Fruit fly (Drosophila melanogaster): Measurements from ENCODE around the gene Pgam5.

Gene Pgam5

dm6 chrX:1899445-1900085 is 26.2 kb upstream of the Pgam5 start (continued):
- no peak for TF ChIP-seq CG1024 (GFP tag; IDR thresholded peaks at IDR 0.05)
- TF ChIP-seq HmgZ (tag; optimal IDR thresholded peaks at IDR 0.05): peak; percentile 19
- peak; percentile 30 for TF ChIP-seq CG1832 (GFP tag; optimal IDR thresholded peaks at IDR 0.05)
- TF ChIP-seq CG10267 (tag; optimal IDR thresholded peaks at IDR 0.05): no peak
- TF ChIP-seq CG32767 (GFP tag; IDR thresholded peaks at IDR 0.05): peak; percentile 94
- no peak for TF ChIP-seq CG17912 (GFP tag; optimal IDR thresholded peaks at IDR 0.05)
- TF ChIP-seq nau (GFP tag; optimal IDR thresholded peaks at IDR 0.05): no peak
- no peak for TF ChIP-seq CG1647 (GFP tag; optimal IDR thresholded peaks at IDR 0.05)
- peak; percentile 43 for TF ChIP-seq YL-1 (GFP tag; optimal IDR thresholded peaks at IDR 0.05)
- peak; percentile 82 for TF ChIP-seq MESR4 (GFP tag; optimal IDR thresholded peaks at IDR 0.05)
- TF ChIP-seq CG31224 (GFP tag; IDR thresholded peaks at IDR 0.05): no peak
- TF ChIP-seq CG10543 (GFP tag; optimal IDR thresholded peaks at IDR 0.05): no peak
- TF ChIP-seq Sox100B (GFP tag; optimal IDR thresholded peaks at IDR 0.05): no peak
- no peak for TF ChIP-seq E2f1 (GFP tag; IDR thresholded peaks at IDR 0.05)
- TF ChIP-seq Opbp (GFP tag; IDR thresholded peaks at IDR 0.05; ENCODE audit: partially characterized antibody): no peak
- TF ChIP-seq yki (optimal IDR thresholded peaks at IDR 0.05): no peak
- no peak for TF ChIP-seq Sin3A (optimal IDR thresholded peaks at IDR 0.05)
- no peak for TF ChIP-seq mirr (GFP tag; optimal IDR thresholded peaks at IDR 0.05)
- TF ChIP-seq Pdp1 (GFP tag; optimal IDR thresholded peaks at IDR 0.05): no peak
- TF ChIP-seq CG30020 (tag; optimal IDR thresholded peaks at IDR 0.05): no peak
- no peak for TF ChIP-seq kah (GFP tag; optimal IDR thresholded peaks at IDR 0.05)
- TF ChIP-seq CG18599 (GFP tag; optimal IDR thresholded peaks at IDR 0.05): peak; percentile 2
- TF ChIP-seq Fer2 (tag; optimal IDR thresholded peaks at IDR 0.05): no peak
- no peak for TF ChIP-seq CG33213 (GFP tag; optimal IDR thresholded peaks at IDR 0.05)
- no peak for TF ChIP-seq CG18764 (GFP tag; optimal IDR thresholded peaks at IDR 0.05)
- TF ChIP-seq B-H1 (GFP tag; IDR thresholded peaks at IDR 0.05): no peak
- TF ChIP-seq ac (GFP tag; optimal IDR thresholded peaks at IDR 0.05): no peak
- peak; percentile 9 for TF ChIP-seq CG2116 (GFP tag; optimal IDR thresholded peaks at IDR 0.05)
- TF ChIP-seq Doc3 (GFP tag; IDR thresholded peaks at IDR 0.05; ENCODE audit: partially characterized antibody): no peak
- no peak for TF ChIP-seq ham (GFP tag; IDR thresholded peaks at IDR 0.05)
- TF ChIP-seq sqz (GFP tag; optimal IDR thresholded peaks at IDR 0.05): no peak
- TF ChIP-seq Antp (GFP tag; optimal IDR thresholded peaks at IDR 0.05): no peak
- no peak for TF ChIP-seq Jarid2 (GFP tag; optimal IDR thresholded peaks at IDR 0.05)
- TF ChIP-seq gem (tag; optimal IDR thresholded peaks at IDR 0.05): no peak
- TF ChIP-seq CG31388 (GFP tag; optimal IDR thresholded peaks at IDR 0.05): no peak
- TF ChIP-seq btn (GFP tag; optimal IDR thresholded peaks at IDR 0.05): no peak
- TF ChIP-seq abd-A (tag; optimal IDR thresholded peaks at IDR 0.05): peak; percentile 43
- no peak for TF ChIP-seq C15 (GFP tag; IDR thresholded peaks at IDR 0.05)
- no peak for TF ChIP-seq eyg (GFP tag; optimal IDR thresholded peaks at IDR 0.05)
- TF ChIP-seq Scr (GFP tag; IDR thresholded peaks at IDR 0.05; ENCODE audit: partially characterized antibody): 0 out of 2 replicates have a peak, but pooled peaks have one; percentile 21
- TF ChIP-seq Neu2 (GFP tag; optimal IDR thresholded peaks at IDR 0.05; ENCODE audit: borderline replicate concordance): no peak
- TF ChIP-seq Ptx1 (GFP tag; IDR thresholded peaks at IDR 0.05): peak; percentile 23; the same call in 1 of the 2 replicates
- no peak for TF ChIP-seq lbe (GFP tag; optimal IDR thresholded peaks at IDR 0.05)
- TF ChIP-seq CG17829 (tag; optimal IDR thresholded peaks at IDR 0.05): peak; percentile 37
- TF ChIP-seq insv (GFP tag; optimal IDR thresholded peaks at IDR 0.05): peak in 1 of 2 experiments; percentile 22
- TF ChIP-seq pfk (GFP tag; optimal IDR thresholded peaks at IDR 0.05): no peak
- TF ChIP-seq Myb (GFP tag; optimal IDR thresholded peaks at IDR 0.05): no peak
- TF ChIP-seq bsh (GFP tag; optimal IDR thresholded peaks at IDR 0.05): peak in 1 of 2 experiments; percentile 5
- no peak for TF ChIP-seq CG1233 (GFP tag; optimal IDR thresholded peaks at IDR 0.05)
- TF ChIP-seq CG4730 (GFP tag; IDR thresholded peaks at IDR 0.05): no peak

Measured in whole organism, embryonic.